Worm (Caenorhabditis elegans): ENCODE results near the gene pals-27.
"Not testable (repeated sequence)": the region's sequence is repeated elsewhere in the genome, so short reads cannot be mapped to it uniquely, and the experiment has no call there.

Gene pals-27

ce11 chrIII:4414041-4414440 is 32.6 kb downstream of the pals-27 start:
- peak; percentile 67 for TF ChIP-seq mes-2 (tag; optimal IDR thresholded peaks at IDR 0.05; ENCODE audit: poor library complexity, severe bottlenecking)
- peak; percentile 87 for TF ChIP-seq hmg-1.1 (GFP tag; IDR thresholded peaks at IDR 0.05)
- TF ChIP-seq nhr-102 (tag; optimal IDR thresholded peaks at IDR 0.05): peak; percentile 58
- TF ChIP-seq ZK337.2 (GFP tag; IDR thresholded peaks at IDR 0.05): peak; percentile 39; the same call in 1 of the 2 replicates
- peak; percentile 36 for TF ChIP-seq hlh-30 (tag; optimal IDR thresholded peaks at IDR 0.05; ENCODE audit: insufficient read depth)
- 0 out of 2 replicates have a peak, but pooled peaks have one; percentile 50 for TF ChIP-seq Y75B8A.6 (GFP tag; IDR thresholded peaks at IDR 0.05)
- peak; percentile 28 for TF ChIP-seq T20F7.1 (GFP tag; optimal IDR thresholded peaks at IDR 0.05)
- peak; percentile 75 for TF ChIP-seq ctbp-1 (GFP tag; IDR thresholded peaks at IDR 0.05)
- peak; percentile 12 for TF ChIP-seq spr-1 (tag; optimal IDR thresholded peaks at IDR 0.05)
- peak; percentile 38 for TF ChIP-seq gei-8 (GFP tag; optimal IDR thresholded peaks at IDR 0.05)
- peak; percentile 5 for TF ChIP-seq F37D6.2 (tag; optimal IDR thresholded peaks at IDR 0.05)
- peak; percentile 28 to 74 for TF ChIP-seq lsy-2 (tag; optimal IDR thresholded peaks at IDR 0.05)
- TF ChIP-seq spr-3 (GFP tag; optimal IDR thresholded peaks at IDR 0.05): peak; percentile 38
- TF ChIP-seq tra-1 (GFP tag; IDR thresholded peaks at IDR 0.05): peak; percentile 51; the same call in 1 of the 2 replicates
- TF ChIP-seq daf-16 (GFP tag; optimal IDR thresholded peaks at IDR 0.05): peak in 1 of 2 experiments; percentile 13
- peak; percentile 7 for TF ChIP-seq daf-16 (tag; optimal IDR thresholded peaks at IDR 0.05)
- peak; percentile 69 for TF ChIP-seq dmd-6 (GFP tag; IDR thresholded peaks at IDR 0.05)
- TF ChIP-seq F44E2.7 (GFP tag; IDR thresholded peaks at IDR 0.05): peak; percentile 71; the same call in 1 of the 2 replicates
- peak; percentile 82 for TF ChIP-seq ceh-20 (GFP tag; IDR thresholded peaks at IDR 0.05)
- peak; percentile 84 for TF ChIP-seq T26A8.4 (GFP tag; IDR thresholded peaks at IDR 0.05)
- TF ChIP-seq hlh-11 (tag; optimal IDR thresholded peaks at IDR 0.05): peak; percentile 20
- TF ChIP-seq snpc-4 (tag; optimal IDR thresholded peaks at IDR 0.05): peak; percentile 90
- peak; percentile 62 for TF ChIP-seq arid-1 (GFP tag; conservative IDR thresholded peaks at IDR 0.05)
- peak; percentile 86 for TF ChIP-seq egl-43 (GFP tag; IDR thresholded peaks at IDR 0.05)
- peak; percentile 67 for TF ChIP-seq duxl-1 (tag; optimal IDR thresholded peaks at IDR 0.05; ENCODE audit: poor library complexity)
- TF ChIP-seq lim-7 (GFP tag; IDR thresholded peaks at IDR 0.05): peak; percentile 73
- peak; percentile 76 for TF ChIP-seq pha-4 (GFP tag; IDR thresholded peaks at IDR 0.05)
- TF ChIP-seq pha-4 (tag; optimal IDR thresholded peaks at IDR 0.05): not testable (repeated sequence)
- peak; percentile 65 for TF ChIP-seq rbr-2 (tag; optimal IDR thresholded peaks at IDR 0.05)
- peak; percentile 47 for TF ChIP-seq ztf-7 (tag; optimal IDR thresholded peaks at IDR 0.05)
- peak; percentile 30; the same call in 1 of the 2 replicates for TF ChIP-seq dmd-9 (GFP tag; IDR thresholded peaks at IDR 0.05)
- TF ChIP-seq lin-1 (GFP tag; IDR thresholded peaks at IDR 0.05): peak; percentile 46; the same call in 1 of the 2 replicates
- TF ChIP-seq madf-5 (GFP tag; IDR thresholded peaks at IDR 0.05): 0 out of 4 replicates have a peak, but pooled peaks have one; percentile 16 to 33
- TF ChIP-seq Y5F2A.4 (GFP tag; optimal IDR thresholded peaks at IDR 0.05): peak; percentile 65
- TF ChIP-seq lin-38 (GFP tag; IDR thresholded peaks at IDR 0.05): peak; percentile 80
- TF ChIP-seq lin-29 (GFP tag; IDR thresholded peaks at IDR 0.05): peak; percentile 26; the same call in 1 of the 2 replicates
- 0 out of 2 replicates have a peak, but pooled peaks have one; percentile 39 for TF ChIP-seq Y48G9A.11 (GFP tag; IDR thresholded peaks at IDR 0.05)
- TF ChIP-seq zfp-3 (GFP tag; conservative IDR thresholded peaks at IDR 0.05): peak; percentile 74; the same call in 1 of the 2 replicates
- 0 out of 2 replicates have a peak, but pooled peaks have one; percentile 43 for TF ChIP-seq php-3 (GFP tag; IDR thresholded peaks at IDR 0.05)
- TF ChIP-seq snpc-1.2 (GFP tag; IDR thresholded peaks at IDR 0.05): peak; percentile 68
- TF ChIP-seq mep-1 (tag; optimal IDR thresholded peaks at IDR 0.05): peak; percentile 56
- TF ChIP-seq aha-1 (tag): peak; percentile 83
- TF ChIP-seq nhr-42 (GFP tag; IDR thresholded peaks at IDR 0.05): 0 out of 2 replicates have a peak, but pooled peaks have one; percentile 7
- TF ChIP-seq F26F4.8 (GFP tag; conservative IDR thresholded peaks at IDR 0.05): 0 out of 2 replicates have a peak, but pooled peaks have one; percentile 60
- TF ChIP-seq madf-9 (GFP tag; conservative IDR thresholded peaks at IDR 0.05): peak; percentile 35; the same call in 1 of the 2 replicates
- TF ChIP-seq D1046.2 (GFP tag; IDR thresholded peaks at IDR 0.05): peak; percentile 63; the same call in 1 of the 2 replicates
- peak; percentile 56; the same call in 1 of the 2 replicates for TF ChIP-seq saeg-2 (GFP tag; IDR thresholded peaks at IDR 0.05)
- TF ChIP-seq dpl-1 (GFP tag; optimal IDR thresholded peaks at IDR 0.05): peak; percentile 41
- TF ChIP-seq nhr-48 (tag; optimal IDR thresholded peaks at IDR 0.05): peak; percentile 38
